Fruit fly (Drosophila melanogaster) whole organism: Measurements from ENCODE around the gene Hsp26.

ENCODE experiments used
- Dll ChIP-seq: fragments of >200 bp; optimal IDR thresholded peaks from 2 replicates; lab custom pipeline; 2017
- pan ChIP-seq: fragments of >200 bp; optimal IDR thresholded peaks from 2 replicates; lab custom pipeline; 2017
- usp ChIP-seq: fragments of >200 bp; optimal IDR thresholded peaks from 2 replicates; lab custom pipeline; 2017; ENCODE audit warnings: missing biosample characterization, missing genetic modification characterization, mixed read lengths

DNA sequence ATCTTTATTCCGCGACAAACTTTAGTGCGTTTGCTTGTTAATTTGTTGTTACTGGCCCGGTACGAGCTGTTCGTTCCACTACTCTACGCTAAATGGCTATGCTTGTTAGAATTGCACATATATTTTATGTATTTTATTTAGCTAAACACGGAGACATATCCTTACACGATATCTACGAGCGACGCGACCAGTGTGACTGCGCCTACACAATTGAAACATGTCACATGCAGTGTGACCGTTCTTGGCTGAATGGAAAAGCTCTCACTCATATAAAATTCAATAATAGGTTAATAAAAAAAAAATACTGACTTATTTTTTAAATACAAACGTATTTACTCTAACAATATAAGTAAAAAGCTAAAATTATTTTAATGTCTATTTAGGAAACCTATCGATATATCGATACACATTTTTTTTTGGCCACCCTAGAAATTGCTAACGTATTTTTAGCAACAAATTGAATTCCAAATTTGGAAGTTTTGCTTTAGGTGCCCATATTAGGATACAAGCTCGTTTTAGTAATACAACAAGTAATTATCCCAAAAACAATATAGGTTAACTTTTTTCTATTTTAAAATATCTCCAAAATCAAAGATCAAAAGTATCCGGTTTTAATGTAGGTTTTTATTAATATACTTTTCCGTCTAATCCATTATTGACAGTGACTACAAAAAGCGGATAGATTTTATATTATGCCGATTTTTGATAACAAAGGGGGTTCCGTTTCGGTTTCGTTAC is 22.0 kb upstream of the Hsp26 start, which contains the start of gene CG4080:
- TF ChIP-seq Dll (lab: Kevin White, UChicago) (no peak), usp (GFP tag; lab: Kevin White, UChicago) (no peak), pan (no peak)
